Worm (Caenorhabditis elegans) whole organism, L4 larva: Measurements from ENCODE around the gene C02C6.14.

Source experiments
- D1046.2 ChIP-seq: fragments of 200-800 bp; sonication (Bioruptor generic); IDR thresholded peaks from 2 replicates; pipeline ENCODE4 v1.3.6; 2022; ENCODE audit warnings: missing genetic modification characterization, missing compliant biosample characterization
- F26F4.8 ChIP-seq: fragments of 200-800 bp; sonication (Bioruptor generic); conservative IDR thresholded peaks from 2 replicates; pipeline ENCODE4 v1.3.6; 2022; ENCODE audit warnings: missing genetic modification characterization, missing compliant biosample characterization
- F44E2.7 ChIP-seq: fragments of 200-800 bp; sonication (Bioruptor generic); IDR thresholded peaks from 2 replicates; pipeline ENCODE4 v2.1.2; 2022; ENCODE audit warnings: missing genetic modification characterization, missing compliant biosample characterization
- F49E8.2 ChIP-seq: sonication (generic microtip); optimal IDR thresholded peaks from 2 replicates; lab custom pipeline; 2016; ENCODE audit warnings: missing compliant biosample characterization, mild to moderate bottlenecking, missing genetic modification characterization, borderline replicate concordance
- T26A8.4 ChIP-seq: fragments of 200-800 bp; sonication (Bioruptor generic); IDR thresholded peaks from 2 replicates; pipeline ENCODE4 v1.3.6; 2022; ENCODE audit warnings: missing genetic modification characterization, missing compliant biosample characterization
- Y105C5A.15 ChIP-seq: fragments of 200-800 bp; sonication (Bioruptor generic); IDR thresholded peaks from 2 replicates; pipeline ENCODE4 v1.3.6; 2022; ENCODE audit warnings: missing genetic modification characterization, missing compliant biosample characterization
- Y5F2A.4 ChIP-seq: fragments of 200-800 bp; sonication (Bioruptor generic); optimal IDR thresholded peaks from 2 replicates; lab custom pipeline; 2018; ENCODE audit warnings: mild to moderate bottlenecking, missing genetic modification characterization, missing compliant biosample characterization
- ZK546.5 ChIP-seq, 2 experiments: sonication (generic microtip); optimal IDR thresholded peaks; 2 replicates each; lab custom pipeline; 2017; ENCODE audit warnings: missing biosample characterization in 2 of 2, missing genetic modification characterization in 2 of 2
- aha-1 ChIP-seq: fragments of 150-350 bp; peaks from one replicate; lab custom pipeline; 2014; ENCODE audit warnings: missing biosample characterization, missing genetic modification characterization
- aly-2 ChIP-seq: sonication (generic microtip); optimal IDR thresholded peaks from 2 replicates; lab custom pipeline; 2018; ENCODE audit warnings: missing biosample characterization, missing genetic modification characterization
- ama-1 ChIP-seq: fragments of 150-350 bp; optimal IDR thresholded peaks from 2 replicates; lab custom pipeline; 2014; ENCODE audit warnings: inconsistent platforms, mixed read lengths
- attf-4 ChIP-seq: sonication (generic microtip); optimal IDR thresholded peaks from 3 replicates; lab custom pipeline; 2017; ENCODE audit warnings: missing biosample characterization, missing genetic modification characterization
- ceh-20 ChIP-seq: fragments of 200-800 bp; sonication (Bioruptor generic); IDR thresholded peaks from 2 replicates; pipeline ENCODE4 v1.3.6; 2022; ENCODE audit warnings: missing genetic modification reagents, missing genetic modification characterization, missing compliant biosample characterization
- ceh-28 ChIP-seq: fragments of 150-350 bp; optimal IDR thresholded peaks from 2 replicates; lab custom pipeline; 2014; ENCODE audit warnings: missing biosample characterization, missing genetic modification reagents, missing genetic modification characterization
- ces-1 ChIP-seq: fragments of 150-350 bp; sonication (generic microtip); optimal IDR thresholded peaks from 4 replicates; lab custom pipeline; 2014; ENCODE audit warnings: missing biosample characterization, missing genetic modification reagents, missing genetic modification characterization
- ctbp-1 ChIP-seq: fragments of 200-800 bp; sonication (Bioruptor generic); IDR thresholded peaks from 2 replicates; pipeline ENCODE4 v1.3.6; 2022; ENCODE audit warnings: missing genetic modification reagents, missing genetic modification characterization, missing compliant biosample characterization
- dmd-6 ChIP-seq: fragments of 200-800 bp; sonication (Bioruptor generic); IDR thresholded peaks from 2 replicates; pipeline ENCODE4 v1.3.6; 2022; ENCODE audit warnings: missing genetic modification reagents, missing genetic modification characterization, missing compliant biosample characterization
- dmd-8 ChIP-seq: fragments of 200-800 bp; sonication (Bioruptor generic); IDR thresholded peaks from 2 replicates; pipeline ENCODE4 v1.3.6; 2022; ENCODE audit warnings: missing genetic modification characterization, missing compliant biosample characterization
- dpl-1 ChIP-seq: fragments of 150-350 bp; optimal IDR thresholded peaks from 2 replicates; lab custom pipeline; 2014; ENCODE audit warnings: missing biosample characterization, missing genetic modification reagents, missing genetic modification characterization
- fos-1 ChIP-seq: fragments of 150-350 bp; optimal IDR thresholded peaks from 2 replicates; lab custom pipeline; 2014; ENCODE audit warnings: missing biosample characterization, missing genetic modification characterization
- hlh-11 ChIP-seq: fragments of 200-800 bp; sonication (Bioruptor generic); optimal IDR thresholded peaks from 2 replicates; lab custom pipeline; 2018; ENCODE audit warnings: mild to moderate bottlenecking, missing genetic modification characterization, missing compliant biosample characterization
- jun-1 ChIP-seq: fragments of 150-350 bp; optimal IDR thresholded peaks from 2 replicates; lab custom pipeline; 2014; ENCODE audit warnings: missing biosample characterization, missing genetic modification reagents, missing genetic modification characterization
- lin-13 ChIP-seq: fragments of 150-350 bp; optimal IDR thresholded peaks from 2 replicates; lab custom pipeline; 2014; ENCODE audit warnings: missing biosample characterization, missing genetic modification reagents, missing genetic modification characterization
- lin-29 ChIP-seq: fragments of 200-800 bp; sonication (Bioruptor generic); IDR thresholded peaks from 2 replicates; pipeline ENCODE4 v1.3.6; 2022; ENCODE audit warnings: missing genetic modification reagents, missing genetic modification characterization, missing compliant biosample characterization
- lsy-2 ChIP-seq, 2 experiments: fragments of 150-350 bp in 1 of 2; sonication (generic microtip) in 1 of 2; optimal IDR thresholded peaks; 2 replicates each; lab custom pipeline; 2014 to 2017; ENCODE audit warnings: missing biosample characterization in 2 of 2, missing genetic modification characterization in 2 of 2
- nhr-10 ChIP-seq: fragments of 150-350 bp; optimal IDR thresholded peaks from 2 replicates; lab custom pipeline; 2014; ENCODE audit warnings: missing biosample characterization, missing genetic modification characterization
- nhr-11 ChIP-seq: fragments of 150-350 bp; optimal IDR thresholded peaks from 2 replicates; lab custom pipeline; 2014; ENCODE audit warnings: missing biosample characterization, missing genetic modification characterization
- nhr-28 ChIP-seq: fragments of 150-350 bp; optimal IDR thresholded peaks from 2 replicates; lab custom pipeline; 2014; ENCODE audit warnings: missing biosample characterization, missing genetic modification characterization
- nhr-48 ChIP-seq: sonication (generic microtip); optimal IDR thresholded peaks from 2 replicates; lab custom pipeline; 2016; ENCODE audit warnings: mild to moderate bottlenecking, missing genetic modification characterization, missing compliant biosample characterization
- nhr-76 ChIP-seq: fragments of 150-350 bp; optimal IDR thresholded peaks from 2 replicates; lab custom pipeline; 2014; ENCODE audit warnings: missing biosample characterization, missing genetic modification characterization
- nhr-77 ChIP-seq: fragments of 150-350 bp; optimal IDR thresholded peaks from 2 replicates; lab custom pipeline; 2014; ENCODE audit warnings: missing biosample characterization, missing genetic modification characterization
- rbr-2 ChIP-seq: sonication (generic microtip); optimal IDR thresholded peaks from 2 replicates; lab custom pipeline; 2016; ENCODE audit warnings: missing genotype, missing genetic modification characterization, missing compliant biosample characterization
- unc-39 ChIP-seq: sonication (generic microtip); optimal IDR thresholded peaks from 2 replicates; lab custom pipeline; 2017; ENCODE audit warnings: missing biosample characterization, missing genetic modification characterization
- unc-62 ChIP-seq, 3 experiments: fragments of 150-350 bp in 1 of 3; sonication (generic microtip); optimal IDR thresholded peaks in 2 of 3; peaks in 1 of 3; 1 replicate in 1 of 3; 2 replicates in 2 of 3; lab custom pipeline; 2014 to 2017; ENCODE audit warnings: missing biosample characterization in 3 of 3, missing genetic modification characterization in 3 of 3, missing genetic modification reagents in 3 of 3, missing genotype in 1 of 3
- vab-7 ChIP-seq: fragments of 200-800 bp; sonication (Bioruptor generic); IDR thresholded peaks from 2 replicates; pipeline ENCODE4 v1.3.6; 2022; ENCODE audit warnings: missing genetic modification reagents, missing genetic modification characterization, missing compliant biosample characterization
- zfp-2 ChIP-seq: sonication (generic microtip); optimal IDR thresholded peaks from 2 replicates; lab custom pipeline; 2016; ENCODE audit warnings: mild to moderate bottlenecking, missing genetic modification characterization, missing compliant biosample characterization
- zip-11 ChIP-seq: fragments of 200-800 bp; sonication (Bioruptor generic); IDR thresholded peaks from 2 replicates; pipeline ENCODE4 v1.3.6; 2022; ENCODE audit warnings: missing genetic modification characterization, missing compliant biosample characterization
- zip-2 ChIP-seq: fragments of 150-350 bp; optimal IDR thresholded peaks from 2 replicates; lab custom pipeline; 2014; ENCODE audit warnings: missing biosample characterization, missing genetic modification characterization

Gene C02C6.14

DNA sequence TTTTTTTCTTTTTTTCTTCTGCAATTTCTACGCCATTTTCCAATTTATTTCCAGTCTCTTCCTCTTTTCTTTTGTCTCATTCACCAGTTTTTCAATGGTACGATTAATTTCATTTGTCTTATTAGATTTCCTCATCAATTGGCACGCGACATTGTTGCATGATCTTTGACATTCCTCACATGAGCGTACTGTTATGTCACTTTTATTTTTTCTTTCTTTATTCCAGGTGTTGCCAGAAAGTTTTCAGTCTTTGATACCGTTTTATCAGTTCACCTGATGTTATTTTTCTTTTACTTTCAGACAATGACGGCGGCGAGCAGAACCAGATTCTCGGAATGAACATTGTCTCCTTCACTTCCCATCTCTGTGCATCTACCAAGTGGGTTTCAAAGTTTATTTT, at the start of gene C02C6.14, which contains the start of gene olrn-1:
C02C6.14 (plus strand) TSS at position 304 of the 400 bp plus-strand sequence.
olrn-1 (plus strand) TSS at position 301 of the 400 bp plus-strand sequence.
- TF ChIP-seq fos-1 (tag; lab: Kevin White, UChicago): no peak
- TF ChIP-seq unc-39 (tag; lab: Kevin White, UChicago): no peak
- TF ChIP-seq hlh-11 (tag; lab: Kevin White, UChicago): no peak
- TF ChIP-seq F44E2.7: no peak
- TF ChIP-seq attf-4 (tag; lab: Kevin White, UChicago): no peak
- TF ChIP-seq dpl-1 (GFP tag; lab: Kevin White, UChicago): no peak
- TF ChIP-seq zip-2 (tag; lab: Kevin White, UChicago): no peak
- TF ChIP-seq ctbp-1 (GFP tag; lab: Robert Waterston, UW): no peak
- TF ChIP-seq zip-11 (GFP tag; lab: Robert Waterston, UW): no peak
- no peak for TF ChIP-seq dmd-6 (GFP tag; lab: Robert Waterston, UW)
- no peak for TF ChIP-seq ceh-20 (GFP tag; lab: Robert Waterston, UW)
- TF ChIP-seq nhr-76 (tag; lab: Kevin White, UChicago): no peak
- no peak for TF ChIP-seq aly-2 (tag; lab: Kevin White, UChicago)
- no peak for TF ChIP-seq ces-1 (GFP tag; lab: Kevin White, UChicago)
- no peak for TF ChIP-seq jun-1 (tag; lab: Kevin White, UChicago)
- no peak for TF ChIP-seq ama-1 (lab: Kevin White, UChicago)
- no peak for TF ChIP-seq rbr-2 (tag; lab: Kevin White, UChicago)
- no peak for TF ChIP-seq lsy-2 (tag; optimal IDR thresholded peaks at IDR 0.05; lab: Kevin White, UChicago)
- no peak for TF ChIP-seq dmd-8 (GFP tag; lab: Robert Waterston, UW)
- TF ChIP-seq Y105C5A.15 (GFP tag; lab: Robert Waterston, UW): no peak

DNA sequence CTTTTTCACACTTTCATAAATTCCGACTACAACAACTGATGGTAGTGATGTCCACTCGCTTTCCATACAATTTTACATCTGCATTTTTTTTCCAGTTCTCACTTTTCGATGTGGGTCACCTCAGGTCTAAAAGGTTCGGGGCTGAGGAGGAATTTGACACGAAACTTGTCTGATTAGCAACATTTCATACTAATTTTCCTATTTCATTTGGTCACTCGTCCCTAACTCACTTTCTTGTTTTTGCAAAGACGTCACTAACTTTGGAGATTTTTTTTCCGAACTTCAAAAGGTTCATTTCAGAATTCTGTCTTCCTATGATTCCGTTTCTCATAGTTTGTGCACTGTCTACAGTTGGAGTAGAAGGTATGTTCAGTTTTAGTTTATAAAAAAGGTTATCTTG, 49.7 kb upstream of the C02C6.14 start, which contains the start of gene H13N06.2:
H13N06.2 (plus strand) TSS at position 301 of the 400 bp plus-strand sequence.
- no peak for TF ChIP-seq lin-13 (GFP tag; lab: Kevin White, UChicago)
- TF ChIP-seq F26F4.8 (GFP tag; lab: Robert Waterston, UW): no peak
- no peak for TF ChIP-seq nhr-11

ce11 chrX:15491110-15491509, 46.4 kb upstream of the C02C6.14 start:
- no peak for TF ChIP-seq ZK546.5 (tag; optimal IDR thresholded peaks at IDR 0.05; lab: Kevin White, UChicago)
- peak in 1 of 2 experiments; percentile 93 for TF ChIP-seq unc-62 (GFP tag; optimal IDR thresholded peaks at IDR 0.05 in 1 of 2; lab: Kevin White, UChicago)
- no peak for TF ChIP-seq unc-62 (tag; optimal IDR thresholded peaks at IDR 0.05; lab: Kevin White, UChicago)
- TF ChIP-seq nhr-48 (tag; lab: Kevin White, UChicago): no peak
- TF ChIP-seq nhr-77 (tag; lab: Kevin White, UChicago): no peak
- TF ChIP-seq lin-29 (GFP tag; lab: Robert Waterston, UW): no peak
- TF ChIP-seq T26A8.4 (GFP tag; lab: Robert Waterston, UW): no peak
- TF ChIP-seq Y5F2A.4 (GFP tag; lab: Kevin White, UChicago): no peak
- peak; percentile 21 for TF ChIP-seq aha-1 (tag; lab: Kevin White, UChicago)
- TF ChIP-seq F49E8.2: no peak
- no peak for TF ChIP-seq vab-7 (GFP tag; lab: Robert Waterston, UW)
- TF ChIP-seq nhr-28: no peak
- no peak for TF ChIP-seq D1046.2 (GFP tag; lab: Robert Waterston, UW)
- no peak for TF ChIP-seq Y105C5A.15 (GFP tag; lab: Robert Waterston, UW)
- no peak for TF ChIP-seq zfp-2 (tag; lab: Kevin White, UChicago)
- TF ChIP-seq ceh-28 (tag; lab: Kevin White, UChicago): no peak
- TF ChIP-seq aly-2 (tag; lab: Kevin White, UChicago): no peak
- TF ChIP-seq nhr-10: no peak
- no peak for TF ChIP-seq dpl-1 (GFP tag; lab: Kevin White, UChicago)
